Fruit fly (Drosophila melanogaster) whole organism, pupa: ENCODE results near the gene CG46518.
"Not testable (repeated sequence)": the region's sequence is repeated elsewhere in the genome, so short reads cannot be mapped to it uniquely, and the experiment has no call there.

Source experiments
- CG12605 ChIP-seq: fragments of 200-800 bp; sonication (Bioruptor generic); IDR thresholded peaks from 2 replicates; pipeline ENCODE4 v1.3.6; 2022; ENCODE audit warnings: missing biosample characterization, missing genetic modification characterization
- CG13204 ChIP-seq: fragments of 200-800 bp; sonication (Bioruptor generic); optimal IDR thresholded peaks from 2 replicates; lab custom pipeline; 2018; ENCODE audit warnings: missing biosample characterization, mild to moderate bottlenecking, missing genetic modification characterization, moderate library complexity
- CG14655 ChIP-seq: fragments of 200-800 bp; sonication (Bioruptor generic); optimal IDR thresholded peaks from 3 replicates; lab custom pipeline; 2017; ENCODE audit warnings: mild to moderate bottlenecking, missing biosample characterization, missing genetic modification reagents, missing genetic modification characterization
- CG15710 ChIP-seq: fragments of 200-800 bp; sonication (Bioruptor generic); optimal IDR thresholded peaks from 2 replicates; lab custom pipeline; 2018; ENCODE audit warnings: missing biosample characterization, mild to moderate bottlenecking, missing genetic modification characterization, moderate library complexity
- CG17806 ChIP-seq: fragments of 200-800 bp; sonication (Bioruptor generic); optimal IDR thresholded peaks from 2 replicates; lab custom pipeline; 2018; ENCODE audit warnings: missing biosample characterization, mild to moderate bottlenecking, missing genetic modification characterization, moderate library complexity
- CG32121 ChIP-seq: fragments of 200-800 bp; sonication (Bioruptor generic); IDR thresholded peaks from 2 replicates; pipeline ENCODE4 v1.3.6; 2022; ENCODE audit warnings: missing biosample characterization, missing genetic modification characterization
- CG34367 ChIP-seq: fragments of 200-800 bp; sonication (Bioruptor generic); optimal IDR thresholded peaks from 2 replicates; lab custom pipeline; 2018; ENCODE audit warnings: missing biosample characterization, mild to moderate bottlenecking, missing genetic modification characterization
- CG8159 ChIP-seq: fragments of 200-800 bp; sonication (Bioruptor generic); optimal IDR thresholded peaks from 3 replicates; lab custom pipeline; 2018; ENCODE audit warnings: missing biosample characterization, mild to moderate bottlenecking, missing genetic modification characterization, moderate library complexity
- CG8301 ChIP-seq: fragments of 200-800 bp; sonication (Bioruptor generic); optimal IDR thresholded peaks from 2 replicates; lab custom pipeline; 2018; ENCODE audit warnings: missing biosample characterization, mild to moderate bottlenecking, missing genetic modification characterization
- CG9948 ChIP-seq: fragments of 200-800 bp; sonication (Bioruptor generic); optimal IDR thresholded peaks from 2 replicates; lab custom pipeline; 2018; ENCODE audit warnings: missing biosample characterization, mild to moderate bottlenecking, missing genetic modification characterization, moderate library complexity
- D1 ChIP-seq: fragments of 200-800 bp; sonication (Bioruptor generic); optimal IDR thresholded peaks from 2 replicates; lab custom pipeline; 2018; ENCODE audit warnings: missing biosample characterization, mild to moderate bottlenecking, missing genetic modification characterization, moderate library complexity
- Ets98B ChIP-seq: fragments of 200-800 bp; sonication (Bioruptor generic); IDR thresholded peaks from 2 replicates; pipeline ENCODE4 v1.3.6; 2022; ENCODE audit warnings: missing biosample characterization, missing genetic modification characterization
- Pif1A ChIP-seq: fragments of 200-800 bp; sonication (Bioruptor generic); optimal IDR thresholded peaks from 3 replicates; lab custom pipeline; 2016; ENCODE audit warnings: missing biosample characterization, missing genetic modification characterization
- fd96Ca ChIP-seq: fragments of 200-800 bp; sonication (Bioruptor generic); IDR thresholded peaks from 3 replicates; pipeline ENCODE4 v1.3.6; 2022; ENCODE audit warnings: missing biosample characterization, missing genetic modification characterization
- gl ChIP-seq: fragments of 200-800 bp; sonication (Bioruptor generic); optimal IDR thresholded peaks from 2 replicates; lab custom pipeline; 2018; ENCODE audit warnings: missing biosample characterization, mild to moderate bottlenecking, missing genetic modification characterization

Gene CG46518

DNA sequence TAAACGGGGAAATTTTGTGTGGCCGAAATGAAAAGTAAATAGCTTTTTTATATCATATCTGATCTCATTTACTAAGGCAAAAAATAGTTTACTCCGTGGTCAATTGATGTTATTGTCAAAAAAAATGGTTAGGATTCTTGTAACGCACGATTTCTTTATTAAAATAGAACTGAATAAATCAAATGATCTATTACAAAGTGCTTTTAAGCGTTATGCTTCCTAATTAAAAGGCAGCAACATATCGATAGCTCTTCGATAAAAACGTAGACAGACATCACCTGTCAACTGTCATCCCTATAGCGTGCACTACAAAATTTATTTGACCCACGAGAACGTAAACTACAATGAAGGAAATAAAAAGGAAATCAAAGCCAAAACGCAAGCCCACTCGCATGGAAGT lies at the start of gene CG46518:
Gene CG46518, plus strand, starts transcription at position 301 of the 400 bp plus-strand sequence.
- TF ChIP-seq fd96Ca (GFP tag; lab: Robert Waterston, UW); Pif1A (GFP tag; lab: Kevin White, UChicago); CG14655 (GFP tag; lab: Kevin White, UChicago): not testable (repeated sequence)
- TF ChIP-seq, all 21 proteins: peak for 0; not testable (repeated sequence) for 21

dm6 chrX:22177205-22177604 lies 49.2 kb upstream of the CG46518 start, which contains the start of gene CG46510:
Gene CG46510, plus strand, starts transcription at chrX:22177505.
- not testable (repeated sequence) for TF ChIP-seq fd96Ca (GFP tag; lab: Robert Waterston, UW); CG8301; gl (tag; lab: Kevin White, UChicago)

DNA sequence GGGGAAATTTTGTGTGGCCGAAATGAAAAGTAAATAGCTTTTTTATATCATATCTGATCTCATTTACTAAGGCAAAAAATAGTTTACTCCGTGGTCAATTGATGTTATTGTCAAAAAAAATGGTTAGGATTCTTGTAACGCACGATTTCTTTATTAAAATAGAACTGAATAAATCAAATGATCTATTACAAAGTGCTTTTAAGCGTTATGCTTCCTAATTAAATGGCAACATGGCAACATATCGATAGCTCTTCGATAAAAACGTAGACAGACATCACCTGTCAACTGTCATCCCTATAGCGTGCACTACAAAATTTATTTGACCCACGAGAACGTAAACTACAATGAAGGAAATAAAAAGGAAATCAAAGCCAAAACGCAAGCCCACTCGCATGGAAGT lies 44.2 kb upstream of the CG46518 start, which contains the start of gene CG46511:
Gene CG46511, plus strand, starts transcription at position 301 of the 400 bp plus-strand sequence.
- not testable (repeated sequence) for TF ChIP-seq CG9948 (tag; lab: Kevin White, UChicago); D1 (tag; lab: Kevin White, UChicago); Pif1A (GFP tag; lab: Kevin White, UChicago)
- TF ChIP-seq, all 21 proteins: peak for 0; not testable (repeated sequence) for 21

DNA sequence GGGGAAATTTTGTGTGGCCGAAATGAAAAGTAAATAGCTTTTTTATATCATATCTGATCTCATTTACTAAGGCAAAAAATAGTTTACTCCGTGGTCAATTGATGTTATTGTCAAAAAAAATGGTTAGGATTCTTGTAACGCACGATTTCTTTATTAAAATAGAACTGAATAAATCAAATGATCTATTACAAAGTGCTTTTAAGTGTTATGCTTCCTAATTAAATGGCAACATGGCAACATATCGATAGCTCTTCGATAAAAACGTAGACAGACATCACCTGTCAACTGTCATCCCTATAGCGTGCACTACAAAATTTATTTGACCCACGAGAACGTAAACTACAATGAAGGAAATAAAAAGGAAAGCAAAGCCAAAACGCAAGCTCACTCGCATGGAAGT lies 39.3 kb upstream of the CG46518 start, which contains the start of gene CG46512:
Gene CG46512, plus strand, starts transcription at position 301 of the 400 bp plus-strand sequence.
- not testable (repeated sequence) for TF ChIP-seq Pif1A (GFP tag; lab: Kevin White, UChicago); Ets98B (GFP tag; lab: Robert Waterston, UW); CG15710 (tag; lab: Kevin White, UChicago)

dm6 chrX:22191973-22192372 lies 34.4 kb upstream of the CG46518 start, which contains the start of gene CG46513:
Gene CG46513, plus strand, starts transcription at chrX:22192273.
- not testable (repeated sequence) for TF ChIP-seq D1 (tag; lab: Kevin White, UChicago); CG14655 (GFP tag; lab: Kevin White, UChicago); fd96Ca (GFP tag; lab: Robert Waterston, UW)

DNA sequence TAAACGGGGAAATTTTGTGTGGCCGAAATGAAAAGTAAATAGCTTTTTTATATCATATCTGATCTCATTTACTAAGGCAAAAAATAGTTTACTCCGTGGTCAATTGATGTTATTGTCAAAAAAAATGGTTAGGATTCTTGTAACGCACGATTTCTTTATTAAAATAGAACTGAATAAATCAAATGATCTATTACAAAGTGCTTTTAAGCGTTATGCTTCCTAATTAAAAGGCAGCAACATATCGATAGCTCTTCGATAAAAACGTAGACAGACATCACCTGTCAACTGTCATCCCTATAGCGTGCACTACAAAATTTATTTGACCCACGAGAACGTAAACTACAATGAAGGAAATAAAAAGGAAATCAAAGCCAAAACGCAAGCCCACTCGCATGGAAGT lies 29.5 kb upstream of the CG46518 start, which contains the start of gene CG46514:
Gene CG46514, plus strand, starts transcription at position 301 of the 400 bp plus-strand sequence.
- not testable (repeated sequence) for TF ChIP-seq CG9948 (tag; lab: Kevin White, UChicago); CG13204 (GFP tag; lab: Kevin White, UChicago); gl (tag; lab: Kevin White, UChicago)
- TF ChIP-seq, all 21 proteins: peak for 0; not testable (repeated sequence) for 21

DNA sequence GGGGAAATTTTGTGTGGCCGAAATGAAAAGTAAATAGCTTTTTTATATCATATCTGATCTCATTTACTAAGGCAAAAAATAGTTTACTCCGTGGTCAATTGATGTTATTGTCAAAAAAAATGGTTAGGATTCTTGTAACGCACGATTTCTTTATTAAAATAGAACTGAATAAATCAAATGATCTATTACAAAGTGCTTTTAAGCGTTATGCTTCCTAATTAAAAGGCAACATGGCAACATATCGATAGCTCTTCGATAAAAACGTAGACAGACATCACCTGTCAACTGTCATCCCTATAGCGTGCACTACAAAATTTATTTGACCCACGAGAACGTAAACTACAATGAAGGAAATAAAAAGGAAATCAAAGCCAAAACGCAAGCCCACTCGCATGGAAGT lies 24.5 kb upstream of the CG46518 start, which contains the start of gene CG46515:
Gene CG46515, plus strand, starts transcription at position 301 of the 400 bp plus-strand sequence.
- TF ChIP-seq CG12605 (GFP tag; lab: Robert Waterston, UW); Pif1A (GFP tag; lab: Kevin White, UChicago); CG8159 (tag; lab: Kevin White, UChicago): not testable (repeated sequence)
- TF ChIP-seq, all 21 proteins: peak for 0; not testable (repeated sequence) for 21

dm6 chrX:22212028-22212427 lies 14.3 kb upstream of the CG46518 start, which contains the start of gene CG46516:
Gene CG46516, plus strand, starts transcription at chrX:22212328.
- not testable (repeated sequence) for TF ChIP-seq CG15710 (tag; lab: Kevin White, UChicago); CG34367 (tag; lab: Kevin White, UChicago); CG12605 (GFP tag; lab: Robert Waterston, UW)

- TF ChIP-seq D1 (tag; lab: Kevin White, UChicago); Pif1A (GFP tag; lab: Kevin White, UChicago); CG17806 (tag; lab: Kevin White, UChicago): not testable (repeated sequence)
Measured at dm6 chrX:22217079-22217478, 9.3 kb upstream of the CG46518 start, which contains the start of gene CG46517. Gene CG46517, plus strand, starts transcription at chrX:22217379.

- TF ChIP-seq CG32121; gl (tag; lab: Kevin White, UChicago); CG13204 (GFP tag; lab: Kevin White, UChicago): not testable (repeated sequence)
Measured at dm6 chrX:22231270-22231669, 4.9 kb downstream of the CG46518 start, which contains the start of gene CG46519. Gene CG46519, plus strand, starts transcription at chrX:22231570.
